Worm (Caenorhabditis elegans) whole organism, L3 larva: ENCODE data around the gene D2024.5.
A peak's percentile ranks its signal among the peaks of the same experiment; 100 is the strongest.

Source experiments
- R02D3.7 ChIP-seq: fragments of 150-350 bp; optimal IDR thresholded peaks from 2 replicates; lab custom pipeline; 2014; ENCODE audit warnings: missing biosample characterization, missing genetic modification characterization
- ZK546.5 ChIP-seq: sonication (generic microtip); optimal IDR thresholded peaks from 2 replicates; lab custom pipeline; 2017; ENCODE audit warnings: missing biosample characterization, missing genetic modification characterization
- aly-2 ChIP-seq: fragments of 150-350 bp; optimal IDR thresholded peaks from 2 replicates; lab custom pipeline; 2014; ENCODE audit warnings: missing biosample characterization, missing genetic modification characterization
- ama-1 ChIP-seq: fragments of 150-350 bp; optimal IDR thresholded peaks from 2 replicates; lab custom pipeline; 2018
- ceh-16 ChIP-seq: sonication (generic microtip); optimal IDR thresholded peaks from 2 replicates; lab custom pipeline; 2017; ENCODE audit warnings: missing biosample characterization, missing genetic modification characterization
- ceh-28 ChIP-seq: fragments of 150-350 bp; optimal IDR thresholded peaks from 2 replicates; lab custom pipeline; 2014; ENCODE audit warnings: missing biosample characterization, missing genetic modification reagents, missing genetic modification characterization
- ceh-82 ChIP-seq: fragments of 150-350 bp; optimal IDR thresholded peaks from 2 replicates; lab custom pipeline; 2014; ENCODE audit warnings: missing biosample characterization, missing genetic modification characterization
- ceh-9 ChIP-seq: sonication (generic microtip); optimal IDR thresholded peaks from 2 replicates; lab custom pipeline; 2018; ENCODE audit warnings: missing biosample characterization, missing genetic modification characterization
- daf-12 ChIP-seq: fragments of 150-350 bp; optimal IDR thresholded peaks from 2 replicates; lab custom pipeline; 2014; ENCODE audit warnings: missing biosample characterization, missing genetic modification reagents, missing genetic modification characterization
- egl-27 ChIP-seq: sonication (generic microtip); optimal IDR thresholded peaks from 4 replicates; lab custom pipeline; 2017; ENCODE audit warnings: missing biosample characterization, missing genetic modification reagents, missing genetic modification characterization
- egl-5 ChIP-seq: fragments of 150-350 bp; optimal IDR thresholded peaks from 2 replicates; lab custom pipeline; 2017; ENCODE audit warnings: missing biosample characterization, missing genetic modification reagents, missing genetic modification characterization, inconsistent platforms
- elt-1 ChIP-seq: fragments of 150-350 bp; optimal IDR thresholded peaks from 2 replicates; lab custom pipeline; 2014; ENCODE audit warnings: missing biosample characterization, missing genetic modification characterization
- elt-2 ChIP-seq: sonication (generic microtip); optimal IDR thresholded peaks from 2 replicates; lab custom pipeline; 2016; ENCODE audit warnings: missing genetic modification reagents, mild to moderate bottlenecking, missing genetic modification characterization, missing compliant biosample characterization
- elt-3 ChIP-seq, 3 experiments: fragments of 150-350 bp in 1 of 3; sonication (generic microtip) in 2 of 3; optimal IDR thresholded peaks; 2 replicates in 2 of 3; 4 replicates in 1 of 3; lab custom pipeline; 2014 to 2017; ENCODE audit warnings: missing biosample characterization in 3 of 3, missing genetic modification characterization in 3 of 3
- eor-1 ChIP-seq, 2 experiments: fragments of 150-350 bp; optimal IDR thresholded peaks; 2 replicates each; lab custom pipeline; 2014 to 2018; ENCODE audit warnings: missing biosample characterization in 2 of 2, missing genetic modification characterization in 2 of 2
- fkh-10 ChIP-seq: sonication (generic microtip); optimal IDR thresholded peaks from 2 replicates; lab custom pipeline; 2017; ENCODE audit warnings: missing biosample characterization, missing genetic modification reagents, missing genetic modification characterization
- fkh-2 ChIP-seq: fragments of 150-350 bp; optimal IDR thresholded peaks from 2 replicates; lab custom pipeline; 2014; ENCODE audit warnings: missing biosample characterization, missing genetic modification reagents, missing genetic modification characterization
- fos-1 ChIP-seq: fragments of 150-350 bp; optimal IDR thresholded peaks from 2 replicates; lab custom pipeline; 2014; ENCODE audit warnings: missing biosample characterization, missing genetic modification characterization
- hmg-11 ChIP-seq: sonication (generic microtip); optimal IDR thresholded peaks from 2 replicates; lab custom pipeline; 2016; ENCODE audit warnings: missing genetic modification characterization, missing compliant biosample characterization
- jun-1 ChIP-seq: fragments of 150-350 bp; optimal IDR thresholded peaks from 2 replicates; lab custom pipeline; 2014; ENCODE audit warnings: missing biosample characterization, missing genetic modification reagents, missing genetic modification characterization
- lin-15B ChIP-seq: fragments of 150-350 bp; optimal IDR thresholded peaks from 2 replicates; lab custom pipeline; 2014; ENCODE audit warnings: missing biosample characterization, missing genetic modification characterization
- lin-39 ChIP-seq: fragments of 150-350 bp; optimal IDR thresholded peaks from 2 replicates; lab custom pipeline; 2018; ENCODE audit warnings: missing biosample characterization, missing genetic modification reagents, missing genetic modification characterization
- lsy-12 ChIP-seq: sonication (generic microtip); optimal IDR thresholded peaks from 2 replicates; lab custom pipeline; 2016; ENCODE audit warnings: mild to moderate bottlenecking, missing genetic modification characterization, missing compliant biosample characterization
- mdl-1 ChIP-seq: fragments of 150-350 bp; optimal IDR thresholded peaks from 2 replicates; lab custom pipeline; 2014; ENCODE audit warnings: missing biosample characterization, missing genetic modification characterization
- mml-1 ChIP-seq: fragments of 150-350 bp; sonication (generic microtip); optimal IDR thresholded peaks from 3 replicates; lab custom pipeline; 2014; ENCODE audit warnings: missing biosample characterization, missing genetic modification characterization
- nfya-1 ChIP-seq: sonication (generic microtip); optimal IDR thresholded peaks from 2 replicates; lab custom pipeline; 2017; ENCODE audit warnings: missing genetic modification characterization, mild to moderate bottlenecking, missing compliant biosample characterization, antibody characterized with exemption, moderate library complexity; ENCODE audit not compliant: insufficient read depth
- nhr-11 ChIP-seq: fragments of 150-350 bp; optimal IDR thresholded peaks from 2 replicates; lab custom pipeline; 2014; ENCODE audit warnings: missing biosample characterization, missing genetic modification characterization
- nhr-12 ChIP-seq: fragments of 150-350 bp; optimal IDR thresholded peaks from 2 replicates; lab custom pipeline; 2014; ENCODE audit warnings: missing biosample characterization, missing genetic modification characterization
- nhr-23 ChIP-seq: fragments of 150-350 bp; optimal IDR thresholded peaks from 2 replicates; lab custom pipeline; 2014; ENCODE audit warnings: missing biosample characterization, missing genetic modification reagents, missing genetic modification characterization
- nhr-237 ChIP-seq: fragments of 150-350 bp; optimal IDR thresholded peaks from 2 replicates; lab custom pipeline; 2014; ENCODE audit warnings: missing biosample characterization, missing genetic modification characterization
- nhr-25 ChIP-seq: sonication (generic microtip); optimal IDR thresholded peaks from 2 replicates; lab custom pipeline; 2017; ENCODE audit warnings: missing biosample characterization, missing genetic modification characterization
- nhr-28 ChIP-seq: fragments of 150-350 bp; optimal IDR thresholded peaks from 2 replicates; lab custom pipeline; 2014; ENCODE audit warnings: missing biosample characterization, missing genetic modification characterization
- nhr-43 ChIP-seq: sonication (generic microtip); optimal IDR thresholded peaks from 2 replicates; lab custom pipeline; 2016; ENCODE audit warnings: mild to moderate bottlenecking, missing genetic modification characterization, missing compliant biosample characterization; ENCODE audit not compliant: poor library complexity, severe bottlenecking
- nhr-67 ChIP-seq: fragments of 150-350 bp; optimal IDR thresholded peaks from 2 replicates; lab custom pipeline; 2014; ENCODE audit warnings: missing biosample characterization, missing genetic modification characterization
- nhr-76 ChIP-seq: fragments of 150-350 bp; sonication (generic microtip); optimal IDR thresholded peaks from 5 replicates; lab custom pipeline; 2014; ENCODE audit warnings: missing biosample characterization, missing genetic modification characterization
- nhr-77 ChIP-seq: fragments of 150-350 bp; optimal IDR thresholded peaks from 2 replicates; lab custom pipeline; 2014; ENCODE audit warnings: missing biosample characterization, missing genetic modification characterization
- pha-4 ChIP-seq: fragments of 150-350 bp; optimal IDR thresholded peaks from 2 replicates; lab custom pipeline; 2014; ENCODE audit warnings: missing biosample characterization, missing genetic modification reagents, missing genetic modification characterization
- pqm-1 ChIP-seq: fragments of 150-350 bp; optimal IDR thresholded peaks from 2 replicates; lab custom pipeline; 2017; ENCODE audit warnings: missing biosample characterization, missing genetic modification characterization, inconsistent platforms
- sea-2 ChIP-seq: fragments of 150-350 bp; sonication (generic microtip); optimal IDR thresholded peaks from 4 replicates; lab custom pipeline; 2014; ENCODE audit warnings: missing biosample characterization, missing genetic modification reagents, missing genetic modification characterization
- skn-1 ChIP-seq: fragments of 150-350 bp; optimal IDR thresholded peaks from 2 replicates; lab custom pipeline; 2014; ENCODE audit warnings: missing biosample characterization, missing genetic modification characterization
- snpc-4 ChIP-seq: fragments of 150-350 bp; optimal IDR thresholded peaks from 2 replicates; lab custom pipeline; 2014; ENCODE audit warnings: missing biosample characterization, missing genetic modification characterization
- tbx-2 ChIP-seq: sonication (generic microtip); optimal IDR thresholded peaks from 2 replicates; lab custom pipeline; 2016; ENCODE audit warnings: mild to moderate bottlenecking, missing genetic modification characterization, missing compliant biosample characterization
- unc-39 ChIP-seq: sonication (generic microtip); optimal IDR thresholded peaks from 4 replicates; lab custom pipeline; 2017; ENCODE audit warnings: missing biosample characterization, missing genetic modification characterization
- unc-62 ChIP-seq: fragments of 150-350 bp; sonication (generic microtip); optimal IDR thresholded peaks from 4 replicates; lab custom pipeline; 2014; ENCODE audit warnings: missing biosample characterization, missing genetic modification reagents, missing genetic modification characterization
- zag-1 ChIP-seq: fragments of 150-350 bp; optimal IDR thresholded peaks from 2 replicates; lab custom pipeline; 2014; ENCODE audit warnings: missing biosample characterization, missing genetic modification characterization
- ztf-11 ChIP-seq: fragments of 150-350 bp; optimal IDR thresholded peaks from 2 replicates; lab custom pipeline; 2014; ENCODE audit warnings: missing biosample characterization, missing genetic modification characterization
- ztf-4 ChIP-seq: fragments of 150-350 bp; optimal IDR thresholded peaks from 2 replicates; lab custom pipeline; 2014; ENCODE audit warnings: missing biosample characterization, missing genetic modification characterization

D2024.5 gene

DNA sequence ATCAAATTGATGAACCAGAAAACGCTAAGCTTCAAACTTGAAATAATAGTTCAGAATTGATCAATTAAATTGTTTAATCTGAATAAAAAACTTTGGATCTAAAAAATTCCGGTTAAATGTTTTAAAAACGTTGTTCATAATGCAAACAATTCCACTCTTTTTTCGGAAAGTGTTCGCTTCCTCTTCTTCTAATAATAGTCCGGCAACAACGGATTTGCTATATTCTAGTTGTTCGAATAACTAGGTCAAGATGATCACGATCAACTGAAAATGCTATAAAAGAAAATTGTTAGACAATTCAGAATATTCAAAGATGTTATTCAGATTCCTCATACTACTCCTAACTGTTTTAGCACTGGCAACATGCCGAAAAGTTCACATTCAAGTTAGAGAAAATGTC lies 2.8 kb upstream of the D2024.5 start, which contains the start of gene D2024.4:
TSS of gene D2024.4 (plus strand) at position 301 of the 400 bp plus-strand sequence.
- TF ChIP-seq elt-2 (tag; lab: Kevin White, UChicago): no peak
- no peak for TF ChIP-seq nhr-77 (tag; lab: Kevin White, UChicago)
- no peak for TF ChIP-seq fos-1
- no peak for TF ChIP-seq zag-1 (tag; lab: Kevin White, UChicago)
- no peak for TF ChIP-seq ceh-16 (tag; lab: Kevin White, UChicago)
- TF ChIP-seq ztf-4 (tag; lab: Kevin White, UChicago): no peak
- TF ChIP-seq nhr-11 (tag; lab: Kevin White, UChicago): no peak
- no peak for TF ChIP-seq pha-4 (tag; lab: Kevin White, UChicago)
- TF ChIP-seq snpc-4: no peak
- no peak for TF ChIP-seq unc-62 (GFP tag; lab: Kevin White, UChicago)
- no peak for TF ChIP-seq nhr-28
- no peak for TF ChIP-seq unc-39 (tag; lab: Kevin White, UChicago)
- no peak for TF ChIP-seq nhr-12 (tag; lab: Kevin White, UChicago)
- TF ChIP-seq, all 47 proteins: peak for 0

DNA sequence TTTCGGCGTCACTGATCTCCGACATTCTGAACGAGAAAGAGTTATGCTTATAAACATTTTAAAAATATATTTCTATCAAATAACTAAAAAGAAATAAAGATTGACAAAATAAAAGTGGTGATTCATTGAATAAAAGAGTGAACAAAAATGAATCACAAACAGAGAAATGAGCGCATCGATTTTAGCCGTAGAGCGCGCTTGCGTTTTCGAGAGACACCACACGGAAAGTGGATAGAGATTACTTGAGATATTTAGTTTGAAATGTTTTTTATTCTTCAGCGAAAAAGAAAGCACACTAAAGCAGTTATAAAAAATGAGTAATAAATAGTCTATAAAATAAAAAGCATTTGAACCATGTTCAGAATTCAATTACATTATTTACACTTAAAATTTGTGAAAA lies 2.1 kb upstream of the D2024.5 start, which contains the start of gene cap-1:
TSS of gene cap-1 (minus strand) at position 26 of the 400 bp plus-strand sequence.
- TF ChIP-seq fkh-2 (tag; lab: Kevin White, UChicago) (no peak), nhr-43 (tag; lab: Kevin White, UChicago) (no peak), egl-27 (tag; lab: Kevin White, UChicago) (no peak), ama-1 (lab: Kevin White, UChicago) (no peak), fkh-10 (GFP tag; lab: Kevin White, UChicago) (no peak), nhr-23 (tag; lab: Kevin White, UChicago) (peak; percentile 82), tbx-2 (tag; lab: Kevin White, UChicago) (no peak), skn-1 (no peak), ceh-28 (peak; percentile 73), unc-62 (GFP tag; lab: Kevin White, UChicago) (no peak), nhr-11 (tag; lab: Kevin White, UChicago) (no peak), pqm-1 (tag; lab: Kevin White, UChicago) (peak; percentile 53), egl-5 (tag; lab: Kevin White, UChicago) (peak; percentile 52), snpc-4 (peak; percentile 80), ztf-4 (tag; lab: Kevin White, UChicago) (no peak), lsy-12 (no peak), nhr-76 (no peak), lin-39 (tag; lab: Kevin White, UChicago) (no peak), eor-1 (tag; optimal IDR thresholded peaks at IDR 0.05; lab: Kevin White, UChicago) (no peak), pha-4 (tag; lab: Kevin White, UChicago) (peak; percentile 92), nhr-12 (tag; lab: Kevin White, UChicago) (no peak), nhr-25 (peak; percentile 44), sea-2 (no peak), aly-2 (tag; lab: Kevin White, UChicago) (no peak), nhr-237 (tag; lab: Kevin White, UChicago) (no peak), jun-1 (peak; percentile 28), ceh-16 (tag; lab: Kevin White, UChicago) (no peak), ZK546.5 (tag; lab: Kevin White, UChicago) (no peak), nhr-67 (tag; lab: Kevin White, UChicago) (no peak), R02D3.7 (tag; lab: Kevin White, UChicago) (no peak), lin-15B (tag; lab: Kevin White, UChicago) (peak; percentile 88), ztf-11 (tag; lab: Kevin White, UChicago) (no peak), ceh-82 (peak; percentile 35), zag-1 (tag; lab: Kevin White, UChicago) (no peak), nfya-1 (tag; lab: Kevin White, UChicago) (peak; percentile 68), ceh-9 (tag; lab: Kevin White, UChicago) (no peak), daf-12 (tag; lab: Kevin White, UChicago) (no peak), fos-1 (peak; percentile 50), nhr-77 (tag; lab: Kevin White, UChicago) (no peak), elt-1 (tag; lab: Kevin White, UChicago) (no peak), elt-3 (tag; optimal IDR thresholded peaks at IDR 0.05; lab: Kevin White, UChicago) (no peak), nhr-28 (no peak), hmg-11 (tag; lab: Kevin White, UChicago) (peak; percentile 72), mml-1 (tag; lab: Kevin White, UChicago) (no peak), elt-2 (tag; lab: Kevin White, UChicago) (peak; percentile 33), mdl-1 (tag; lab: Kevin White, UChicago) (no peak), unc-39 (tag; lab: Kevin White, UChicago) (no peak)
- TF ChIP-seq, all 47 proteins: peak for 14
